Worm (Caenorhabditis elegans) whole organism, late embryonic: ENCODE results near the gene rpl-42.

Source experiments
- F13H6.1 ChIP-seq: sonication (generic microtip); optimal IDR thresholded peaks from 2 replicates; lab custom pipeline; 2016; ENCODE audit warnings: missing genetic modification characterization, missing compliant biosample characterization
- K09A11.1 ChIP-seq: sonication (generic microtip); optimal IDR thresholded peaks from 2 replicates; lab custom pipeline; 2017; ENCODE audit warnings: antibody characterized with exemption, mild to moderate bottlenecking, missing genetic modification characterization, missing compliant biosample characterization; ENCODE audit not compliant: insufficient read depth
- T23F11.4 ChIP-seq: fragments of 200-800 bp; sonication (Bioruptor generic); optimal IDR thresholded peaks from 2 replicates; lab custom pipeline; 2018; ENCODE audit warnings: mild to moderate bottlenecking, missing genetic modification characterization, missing compliant biosample characterization
- eyg-1 ChIP-seq: sonication (generic microtip); optimal IDR thresholded peaks from 2 replicates; lab custom pipeline; 2016; ENCODE audit warnings: missing genotype, missing genetic modification characterization, missing compliant biosample characterization
- gmeb-2 ChIP-seq: sonication (generic microtip); optimal IDR thresholded peaks from 2 replicates; lab custom pipeline; 2016; ENCODE audit warnings: missing genetic modification characterization, inconsistent platforms, missing compliant biosample characterization
- hlh-15 ChIP-seq: sonication (generic microtip); optimal IDR thresholded peaks from 2 replicates; lab custom pipeline; 2016; ENCODE audit warnings: missing genetic modification characterization, missing compliant biosample characterization
- hlh-30 ChIP-seq: sonication (generic microtip); optimal IDR thresholded peaks from 2 replicates; lab custom pipeline; 2017; ENCODE audit warnings: antibody characterized with exemption, missing genetic modification characterization, missing compliant biosample characterization; ENCODE audit not compliant: insufficient read depth
- lim-6 ChIP-seq: sonication (generic microtip); optimal IDR thresholded peaks from 2 replicates; lab custom pipeline; 2016; ENCODE audit warnings: missing genetic modification characterization, missing compliant biosample characterization
- nhr-11 ChIP-seq: fragments of 150-350 bp; optimal IDR thresholded peaks from 2 replicates; lab custom pipeline; 2014; ENCODE audit warnings: missing biosample characterization, missing genetic modification characterization

ce11 chrII:11134828-11135227 lies 42.3 kb downstream of the rpl-42 start, which contains the start of gene F40F8.5:
- TF ChIP-seq K09A11.1 (tag; lab: Kevin White, UChicago) (no peak), nhr-11 (tag; lab: Kevin White, UChicago) (no peak), F13H6.1 (tag; lab: Kevin White, UChicago) (no peak), eyg-1 (tag; lab: Kevin White, UChicago) (no peak), T23F11.4 (no peak), hlh-15 (tag; lab: Kevin White, UChicago) (no peak), lim-6 (tag; lab: Kevin White, UChicago) (no peak), hlh-30 (no peak), gmeb-2 (tag; lab: Kevin White, UChicago) (no peak)
